Fruit fly (Drosophila melanogaster): ENCODE measurements around the gene CG5664.

dm6 chr3L:21445704-21446103, 4.5 kb upstream of the CG5664 start, which contains the start of gene Syx7:
- no peak for TF ChIP-seq usp (GFP tag; optimal IDR thresholded peaks at IDR 0.05)
- TF ChIP-seq psq (optimal IDR thresholded peaks at IDR 0.05) = no peak
- TF ChIP-seq EcR (GFP tag; optimal IDR thresholded peaks at IDR 0.05) = no peak
- TF ChIP-seq CG8478 (optimal IDR thresholded peaks at IDR 0.05) = no peak
